Worm (Caenorhabditis elegans) whole organism, early embryonic: ENCODE data around the gene C16C8.22.
"Not testable (repeated sequence)": the region's sequence is repeated elsewhere in the genome, so short reads cannot be mapped to it uniquely, and the experiment has no call there.

ENCODE experiments used
- B0310.2 ChIP-seq: sonication (generic microtip); optimal IDR thresholded peaks from 2 replicates; lab custom pipeline; 2016; ENCODE audit warnings: mild to moderate bottlenecking, missing genetic modification characterization, missing compliant biosample characterization
- F13C5.2 ChIP-seq: sonication (generic microtip); optimal IDR thresholded peaks from 2 replicates; lab custom pipeline; 2017; ENCODE audit warnings: mild to moderate bottlenecking, missing genetic modification characterization, inconsistent platforms, missing compliant biosample characterization
- aly-1 ChIP-seq: sonication (generic microtip); optimal IDR thresholded peaks from 2 replicates; lab custom pipeline; 2016; ENCODE audit warnings: missing genetic modification characterization, missing compliant biosample characterization
- ama-1 ChIP-seq: fragments of 150-350 bp; optimal IDR thresholded peaks from 2 replicates; lab custom pipeline; 2014
- ceh-13 ChIP-seq: fragments of 200-800 bp; sonication (Bioruptor generic); optimal IDR thresholded peaks from 2 replicates; lab custom pipeline; 2018; ENCODE audit warnings: mild to moderate bottlenecking, missing genetic modification characterization, missing compliant biosample characterization
- ceh-36 ChIP-seq: sonication (generic microtip); optimal IDR thresholded peaks from 2 replicates; lab custom pipeline; 2016; ENCODE audit warnings: missing genetic modification characterization, inconsistent platforms, missing compliant biosample characterization
- ets-7 ChIP-seq: sonication (generic microtip); optimal IDR thresholded peaks from 2 replicates; lab custom pipeline; 2016; ENCODE audit warnings: missing genotype, missing genetic modification characterization, missing compliant biosample characterization
- flt-1 ChIP-seq: fragments of 200-800 bp; sonication (Bioruptor generic); IDR thresholded peaks from 2 replicates; pipeline ENCODE4 v1.3.6; 2022; ENCODE audit warnings: missing genetic modification characterization, missing compliant biosample characterization
- hmbx-1 ChIP-seq: sonication (generic microtip); optimal IDR thresholded peaks from 2 replicates; lab custom pipeline; 2016; ENCODE audit warnings: mild to moderate bottlenecking, missing genetic modification characterization, missing compliant biosample characterization
- hmg-4 ChIP-seq: fragments of 200-800 bp; sonication (Bioruptor generic); optimal IDR thresholded peaks from 2 replicates; lab custom pipeline; 2018; ENCODE audit warnings: mild to moderate bottlenecking, missing genetic modification characterization, missing compliant biosample characterization
- hnd-1 ChIP-seq: sonication (generic microtip); optimal IDR thresholded peaks from 2 replicates; lab custom pipeline; 2016; ENCODE audit warnings: missing genetic modification characterization, missing compliant biosample characterization
- pes-1 ChIP-seq: fragments of 200-800 bp; sonication (Bioruptor generic); IDR thresholded peaks from 2 replicates; pipeline ENCODE4 v1.3.6; 2022; ENCODE audit warnings: missing genetic modification reagents, missing genetic modification characterization, missing compliant biosample characterization
- scrt-1 ChIP-seq: fragments of 200-800 bp; sonication (Bioruptor generic); IDR thresholded peaks from 2 replicates; pipeline ENCODE4 v1.3.6; 2022; ENCODE audit warnings: missing genetic modification characterization, missing compliant biosample characterization
- sea-1 ChIP-seq: fragments of 200-800 bp; sonication (Bioruptor generic); conservative IDR thresholded peaks from 2 replicates; pipeline ENCODE4 v1.3.6; 2022; ENCODE audit warnings: missing genetic modification characterization, missing compliant biosample characterization
- tbx-11 ChIP-seq: fragments of 200-800 bp; sonication (Bioruptor generic); IDR thresholded peaks from 2 replicates; pipeline ENCODE4 v1.3.6; 2022; ENCODE audit warnings: missing genetic modification characterization, missing compliant biosample characterization
- tbx-37 ChIP-seq: fragments of 200-800 bp; sonication (Bioruptor generic); conservative IDR thresholded peaks from 2 replicates; pipeline ENCODE4 v1.3.6; 2022; ENCODE audit warnings: missing genetic modification reagents, missing genetic modification characterization, missing compliant biosample characterization
- tra-4 ChIP-seq: sonication (generic microtip); optimal IDR thresholded peaks from 2 replicates; lab custom pipeline; 2017; ENCODE audit warnings: missing genetic modification characterization, missing compliant biosample characterization

The C16C8.22 gene

DNA sequence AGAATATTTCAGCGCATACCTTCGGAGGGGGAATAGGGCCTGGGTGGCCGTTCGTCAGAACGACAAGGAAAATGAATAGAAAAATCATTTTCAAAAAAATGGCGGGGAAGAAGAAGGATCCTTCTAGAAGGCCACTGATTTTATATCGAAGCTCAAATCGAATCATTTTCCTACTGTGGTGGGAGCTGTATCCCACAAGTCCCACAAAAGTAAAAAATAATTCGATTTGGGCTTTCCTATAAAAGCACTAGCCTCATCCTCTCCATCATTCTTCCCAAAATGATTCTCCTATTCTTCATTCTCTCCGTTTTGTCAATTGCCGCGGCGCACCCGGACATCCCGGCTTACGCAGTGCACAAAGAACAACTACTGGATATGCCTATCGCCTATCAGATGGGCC lies 15.2 kb upstream of the C16C8.22 start, which contains the start of the genes C16C8.26 and C16C8.19:
Gene C16C8.26, minus strand, starts transcription at position 101 of the 400 bp plus-strand sequence.
Gene C16C8.19, plus strand, starts transcription at position 279 of the 400 bp plus-strand sequence.
- no peak for TF ChIP-seq flt-1 (GFP tag; lab: Robert Waterston, UW)

DNA sequence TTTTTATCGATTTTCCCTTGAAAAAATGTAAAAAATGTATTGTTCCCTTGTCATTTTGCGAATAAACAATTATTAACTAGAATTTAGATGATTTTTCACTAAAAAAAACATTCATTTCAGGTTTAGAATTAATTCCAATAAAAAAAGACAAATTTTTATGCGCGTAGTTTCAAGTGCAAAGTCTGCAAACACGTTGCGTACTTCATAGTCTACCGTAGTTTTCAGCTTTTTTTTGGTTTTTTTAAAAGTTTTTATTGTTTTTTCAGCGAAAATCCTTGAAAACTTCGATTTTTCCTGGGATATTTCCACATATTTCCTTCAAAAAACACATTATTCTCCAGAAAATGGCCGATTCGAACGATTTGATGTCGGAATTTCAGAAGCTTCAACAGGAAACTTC lies 10.5 kb upstream of the C16C8.22 start, which contains the start of gene C16C8.11:
Gene C16C8.11, plus strand, starts transcription at position 188 of the 400 bp plus-strand sequence.
- TF ChIP-seq tbx-37 (no peak), hmbx-1 (no peak), aly-1 (no peak), pes-1 (GFP tag; lab: Robert Waterston, UW) (no peak), F13C5.2 (no peak), sea-1 (no peak), ets-7 (no peak), ama-1 (lab: Kevin White, UChicago) (no peak), hmg-4 (no peak), ceh-36 (no peak), ceh-13 (GFP tag; lab: Kevin White, UChicago) (no peak), B0310.2 (tag; lab: Kevin White, UChicago) (no peak)

DNA sequence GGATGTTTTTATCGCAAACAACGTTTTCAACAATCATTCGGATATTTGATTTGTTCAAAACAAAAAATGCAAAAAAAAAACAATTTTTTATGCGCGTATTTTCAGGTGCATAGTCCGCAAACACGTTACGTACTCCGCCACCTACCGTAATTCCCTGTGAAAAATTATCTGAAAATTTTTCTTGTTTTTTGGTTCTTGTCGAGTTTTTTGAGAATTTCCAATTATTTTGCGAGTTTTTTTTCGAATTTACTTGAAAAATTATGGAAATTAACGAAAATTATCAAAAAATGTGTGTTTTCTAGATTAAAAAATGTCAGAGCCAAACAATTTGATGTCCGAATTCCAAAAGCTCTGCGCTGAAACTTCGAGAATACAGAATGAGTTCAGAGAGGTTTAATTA lies 9.4 kb upstream of the C16C8.22 start, which contains the start of gene C16C8.12:
Gene C16C8.12, plus strand, starts transcription at position 301 of the 400 bp plus-strand sequence.
- TF ChIP-seq sea-1 (no peak), tbx-11 (no peak), B0310.2 (tag; lab: Kevin White, UChicago) (no peak), tbx-37 (no peak), F13C5.2 (no peak), hmbx-1 (no peak), ceh-36 (no peak), scrt-1 (GFP tag; lab: Robert Waterston, UW) (no peak), ets-7 (no peak), ama-1 (lab: Kevin White, UChicago) (no peak), flt-1 (GFP tag; lab: Robert Waterston, UW) (no peak), hnd-1 (tag; lab: Kevin White, UChicago) (no peak)

DNA sequence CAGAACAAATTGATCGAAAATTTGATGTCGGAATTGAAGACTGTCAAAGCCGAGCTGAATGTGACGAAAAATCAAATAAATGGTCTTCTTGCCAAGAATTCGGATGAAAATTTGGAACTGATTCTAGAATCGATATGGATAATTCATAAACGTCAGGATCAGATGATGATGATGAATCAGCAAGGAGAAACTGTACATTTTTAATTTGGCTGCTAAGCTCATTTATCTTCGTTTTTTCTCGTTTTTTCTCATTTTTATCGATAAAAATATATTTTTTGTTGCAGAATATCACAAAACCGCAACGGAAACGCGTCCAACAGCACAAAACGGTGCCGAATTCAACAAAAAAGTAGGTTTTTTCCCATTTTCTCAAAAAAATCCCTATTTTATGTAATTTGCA lies 6.5 kb upstream of the C16C8.22 start, which contains the start of gene C16C8.14:
Gene C16C8.14, plus strand, starts transcription at position 301 of the 400 bp plus-strand sequence.
- TF ChIP-seq F13C5.2; tbx-11; pes-1 (GFP tag; lab: Robert Waterston, UW): not testable (repeated sequence)

DNA sequence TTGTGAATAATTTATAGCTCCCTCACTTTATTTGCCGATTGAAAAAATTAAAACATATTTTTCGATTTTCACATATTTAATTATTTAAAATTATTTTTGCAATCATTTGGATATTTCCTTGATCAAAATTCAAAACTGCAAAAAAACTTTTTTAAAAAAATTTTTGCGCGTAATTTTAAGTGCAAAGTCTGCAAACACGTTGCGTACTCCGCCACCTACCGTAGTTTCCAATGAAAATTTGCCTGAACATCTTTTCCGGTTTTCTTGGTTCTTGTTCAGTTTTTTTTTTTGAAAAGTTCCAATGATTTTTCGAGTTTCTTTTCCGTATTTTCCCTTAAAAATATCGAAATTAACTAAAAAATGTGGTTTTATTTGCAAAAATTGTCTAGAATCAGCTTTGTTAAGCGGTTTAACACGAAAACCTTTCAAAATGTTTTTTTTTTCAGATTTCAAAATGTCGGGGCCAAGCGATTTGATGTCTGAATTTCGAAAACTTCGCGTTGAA lies 5.8 kb upstream of the C16C8.22 start, which contains the start of gene C16C8.25:
Gene C16C8.25, plus strand, starts transcription at position 455 of the 505 bp plus-strand sequence.
- TF ChIP-seq sea-1, result no peak
- TF ChIP-seq ceh-13 (GFP tag; lab: Kevin White, UChicago), result no peak
- TF ChIP-seq aly-1, result no peak
- TF ChIP-seq hmg-4, result no peak
- TF ChIP-seq flt-1 (GFP tag; lab: Robert Waterston, UW), result no peak
- no peak for TF ChIP-seq hnd-1 (tag; lab: Kevin White, UChicago)
- TF ChIP-seq F13C5.2, result no peak
- TF ChIP-seq ets-7, result no peak
- TF ChIP-seq tbx-11, result no peak
- no peak for TF ChIP-seq scrt-1 (GFP tag; lab: Robert Waterston, UW)
- TF ChIP-seq B0310.2 (tag; lab: Kevin White, UChicago), result no peak
- no peak for TF ChIP-seq tra-4 (tag; lab: Kevin White, UChicago)
- TF ChIP-seq ceh-36, result no peak
- no peak for TF ChIP-seq pes-1 (GFP tag; lab: Robert Waterston, UW)
- TF ChIP-seq ama-1 (lab: Kevin White, UChicago), result no peak
- no peak for TF ChIP-seq tbx-37

DNA sequence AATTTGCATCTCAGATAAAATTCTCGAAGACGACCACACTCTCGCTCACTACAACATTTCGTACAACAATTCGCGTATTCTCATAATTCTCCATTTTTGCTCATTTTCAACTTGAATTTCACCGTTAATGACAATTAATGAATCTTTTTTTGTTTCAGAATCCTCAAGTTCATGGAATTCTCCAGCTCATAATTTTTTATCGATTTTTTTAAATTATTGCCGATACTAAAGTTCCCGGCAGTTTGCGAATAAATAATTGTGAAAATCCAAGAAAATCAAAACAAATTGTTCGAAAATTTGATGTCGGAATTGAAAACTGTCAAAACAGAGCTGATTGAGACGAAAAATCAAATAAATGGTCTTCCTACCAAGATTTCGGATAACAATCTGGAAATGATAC lies 4.9 kb upstream of the C16C8.22 start, which contains the start of gene C16C8.21:
Gene C16C8.21, plus strand, starts transcription at position 301 of the 400 bp plus-strand sequence.
- TF ChIP-seq ama-1 (lab: Kevin White, UChicago), result no peak
- no peak for TF ChIP-seq tbx-11
- no peak for TF ChIP-seq scrt-1 (GFP tag; lab: Robert Waterston, UW)
- TF ChIP-seq F13C5.2, result no peak
- TF ChIP-seq hmbx-1, result no peak
- no peak for TF ChIP-seq ceh-36
- TF ChIP-seq B0310.2 (tag; lab: Kevin White, UChicago), result no peak
- no peak for TF ChIP-seq tra-4 (tag; lab: Kevin White, UChicago)
- no peak for TF ChIP-seq hmg-4
- no peak for TF ChIP-seq flt-1 (GFP tag; lab: Robert Waterston, UW)
- no peak for TF ChIP-seq hnd-1 (tag; lab: Kevin White, UChicago)
- no peak for TF ChIP-seq ceh-13 (GFP tag; lab: Kevin White, UChicago)
- TF ChIP-seq ets-7, result no peak
- TF ChIP-seq tbx-37, result no peak
- no peak for TF ChIP-seq pes-1 (GFP tag; lab: Robert Waterston, UW)

DNA sequence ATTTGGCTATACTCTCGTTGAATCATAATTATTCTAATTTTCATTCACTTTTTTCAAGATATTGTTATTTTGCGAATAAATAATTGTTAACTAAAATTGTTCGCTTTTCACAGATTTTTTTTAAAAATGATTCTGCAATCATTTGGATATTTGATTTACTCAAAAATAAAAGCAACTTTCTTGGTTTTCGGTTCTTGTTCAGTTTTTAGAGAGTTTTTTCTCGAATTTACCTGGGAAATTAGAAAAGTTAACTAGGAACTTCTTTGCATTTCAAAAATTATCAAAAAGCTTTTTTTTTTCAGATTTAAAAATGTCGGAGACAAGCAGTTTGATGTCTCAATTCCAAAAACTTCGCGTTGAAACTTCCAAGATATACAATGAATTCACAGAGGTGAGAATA lies 3.6 kb upstream of the C16C8.22 start, which contains the start of the genes C16C8.20 and gldi-6:
Gene C16C8.20, plus strand, starts transcription at position 301 of the 400 bp plus-strand sequence.
Gene gldi-6, plus strand, starts transcription at position 301 of the 400 bp plus-strand sequence.
- no peak for TF ChIP-seq sea-1
- no peak for TF ChIP-seq ceh-13 (GFP tag; lab: Kevin White, UChicago)
- TF ChIP-seq tbx-11, result no peak
- TF ChIP-seq hnd-1 (tag; lab: Kevin White, UChicago), result no peak
- no peak for TF ChIP-seq hmbx-1
- no peak for TF ChIP-seq tbx-37
- no peak for TF ChIP-seq B0310.2 (tag; lab: Kevin White, UChicago)
- TF ChIP-seq hmg-4, result no peak
- TF ChIP-seq aly-1, result no peak
- TF ChIP-seq scrt-1 (GFP tag; lab: Robert Waterston, UW), result no peak
- no peak for TF ChIP-seq pes-1 (GFP tag; lab: Robert Waterston, UW)
- no peak for TF ChIP-seq tra-4 (tag; lab: Kevin White, UChicago)
- TF ChIP-seq ceh-36, result no peak
- no peak for TF ChIP-seq ama-1 (lab: Kevin White, UChicago)
- TF ChIP-seq F13C5.2, result no peak
- TF ChIP-seq ets-7, result no peak

DNA sequence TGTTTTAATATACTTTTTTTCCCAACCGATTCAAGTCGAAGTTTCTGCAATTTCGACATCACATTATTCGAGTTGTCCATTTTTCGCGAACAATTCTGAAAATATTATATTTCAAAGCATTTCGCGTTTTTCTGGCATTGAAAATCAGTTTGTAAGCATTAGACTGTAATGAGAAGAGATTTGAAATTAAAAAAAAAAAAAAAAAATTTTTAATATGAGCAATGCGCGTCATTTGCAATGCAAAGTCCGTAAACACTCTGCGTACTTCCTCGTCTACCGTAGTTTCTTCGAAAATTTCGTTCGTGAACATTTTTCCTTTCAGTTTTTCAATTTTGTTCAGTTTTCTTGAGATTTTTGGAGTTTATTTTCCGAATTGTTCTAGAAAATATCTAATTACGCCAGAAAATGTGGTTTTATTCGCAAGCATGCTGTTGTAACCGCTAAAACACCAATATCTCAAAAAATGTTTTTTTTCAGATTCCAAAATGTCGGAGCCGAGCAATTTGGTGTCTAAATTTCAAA lies 2.3 kb upstream of the C16C8.22 start, which contains the start of the genes C16C8.5 and C16C8.16:
Gene C16C8.5, minus strand, starts transcription at position 101 of the 522 bp plus-strand sequence.
Gene C16C8.16, plus strand, starts transcription at position 472 of the 522 bp plus-strand sequence.
- TF ChIP-seq ceh-36 (no peak), hmbx-1 (no peak), ceh-13 (GFP tag; lab: Kevin White, UChicago) (no peak), ets-7 (no peak), tbx-37 (no peak), scrt-1 (GFP tag; lab: Robert Waterston, UW) (no peak), tbx-11 (no peak), ama-1 (lab: Kevin White, UChicago) (no peak), F13C5.2 (no peak), tra-4 (tag; lab: Kevin White, UChicago) (no peak)
